Fruit fly (Drosophila melanogaster) whole organism, embryonic: ENCODE data around the gene dib.

ENCODE experiments used
- Abd-B ChIP-seq: fragments of 200-800 bp; sonication (Bioruptor generic); optimal IDR thresholded peaks from 2 replicates; lab custom pipeline; 2018; ENCODE audit warnings: missing biosample characterization, mild to moderate bottlenecking, missing genetic modification characterization, moderate library complexity
- CG10543 ChIP-seq: fragments of 200-800 bp; sonication (Bioruptor generic); optimal IDR thresholded peaks from 3 replicates; lab custom pipeline; 2017; ENCODE audit warnings: missing biosample characterization, mild to moderate bottlenecking, missing genetic modification characterization, moderate library complexity
- CG11504 ChIP-seq: fragments of 200-800 bp; sonication (Bioruptor generic); optimal IDR thresholded peaks from 3 replicates; lab custom pipeline; 2019; ENCODE audit warnings: missing biosample characterization, mild to moderate bottlenecking, missing genetic modification characterization, moderate library complexity
- CG12299 ChIP-seq: fragments of 200-800 bp; sonication (Bioruptor generic); optimal IDR thresholded peaks from 2 replicates; lab custom pipeline; 2018; ENCODE audit warnings: missing biosample characterization, mild to moderate bottlenecking, missing genetic modification characterization
- CG14965 ChIP-seq: fragments of 200-800 bp; sonication (Bioruptor generic); optimal IDR thresholded peaks from 2 replicates; lab custom pipeline; 2016; ENCODE audit warnings: missing biosample characterization, missing genetic modification characterization, borderline replicate concordance
- CG15514 ChIP-seq: fragments of 200-800 bp; sonication (Bioruptor generic); optimal IDR thresholded peaks from 3 replicates; lab custom pipeline; 2017; ENCODE audit warnings: missing biosample characterization, missing genetic modification characterization, mild to moderate bottlenecking, moderate library complexity, missing genetic modification reagents
- CG15601 ChIP-seq: fragments of 200-800 bp; sonication (Bioruptor generic); optimal IDR thresholded peaks from 3 replicates; lab custom pipeline; 2019; ENCODE audit warnings: missing biosample characterization, mild to moderate bottlenecking, missing genetic modification characterization, moderate library complexity
- CG17359 ChIP-seq: fragments of 200-800 bp; sonication (Bioruptor generic); optimal IDR thresholded peaks from 3 replicates; lab custom pipeline; 2018; ENCODE audit warnings: missing biosample characterization, mild to moderate bottlenecking, missing genetic modification characterization, moderate library complexity
- CG18011 ChIP-seq: fragments of 200-800 bp; sonication (Bioruptor generic); optimal IDR thresholded peaks from 2 replicates; lab custom pipeline; 2017; ENCODE audit warnings: missing biosample characterization, missing genetic modification characterization, mild to moderate bottlenecking, moderate library complexity, missing genotype
- CG1832 ChIP-seq: fragments of 200-800 bp; sonication (Bioruptor generic); optimal IDR thresholded peaks from 2 replicates; lab custom pipeline; 2017; ENCODE audit warnings: missing biosample characterization, mild to moderate bottlenecking, missing genetic modification characterization, inconsistent platforms
- CG18476 ChIP-seq: fragments of 200-800 bp; sonication (Bioruptor generic); optimal IDR thresholded peaks from 2 replicates; lab custom pipeline; 2016; ENCODE audit warnings: missing biosample characterization, mild to moderate bottlenecking, missing genetic modification characterization
- CG33213 ChIP-seq: fragments of 200-800 bp; sonication (Bioruptor generic); optimal IDR thresholded peaks from 3 replicates; lab custom pipeline; 2016; ENCODE audit warnings: missing biosample characterization, missing genetic modification characterization
- CG3838 ChIP-seq: fragments of 200-800 bp; sonication (Bioruptor generic); optimal IDR thresholded peaks from 3 replicates; lab custom pipeline; 2016; ENCODE audit warnings: missing biosample characterization, missing genetic modification characterization
- CG3847 ChIP-seq: fragments of 200-800 bp; sonication (Bioruptor generic); IDR thresholded peaks from 2 replicates; pipeline ENCODE4 v1.3.6; 2022; ENCODE audit warnings: missing biosample characterization, missing genetic modification characterization
- CG4328 ChIP-seq: fragments of 200-800 bp; sonication (Bioruptor generic); optimal IDR thresholded peaks from 3 replicates; lab custom pipeline; 2017; ENCODE audit warnings: missing biosample characterization, missing genetic modification reagents, missing genetic modification characterization
- CG5953 ChIP-seq: fragments of 200-800 bp; sonication (Bioruptor generic); IDR thresholded peaks from 2 replicates; pipeline ENCODE4 v1.3.6; 2022; ENCODE audit warnings: missing biosample characterization, missing genetic modification characterization
- CG6654 ChIP-seq: fragments of 200-800 bp; sonication (Bioruptor generic); optimal IDR thresholded peaks from 2 replicates; lab custom pipeline; 2017; ENCODE audit warnings: missing biosample characterization, mild to moderate bottlenecking, missing genetic modification characterization
- CG6689 ChIP-seq: fragments of 200-800 bp; sonication (Bioruptor generic); IDR thresholded peaks from 2 replicates; pipeline ENCODE4 v1.3.6; 2022; ENCODE audit warnings: missing biosample characterization, missing genetic modification characterization
- CG7987 ChIP-seq: fragments of 200-800 bp; sonication (Bioruptor generic); optimal IDR thresholded peaks from 2 replicates; lab custom pipeline; 2018; ENCODE audit warnings: missing biosample characterization, mild to moderate bottlenecking, missing genetic modification characterization, moderate library complexity
- Doc2 ChIP-seq: fragments of 200-800 bp; sonication (Bioruptor generic); IDR thresholded peaks from 2 replicates; pipeline ENCODE4 v1.3.6; 2022; ENCODE audit warnings: missing biosample characterization, missing genetic modification characterization
- Hr51 ChIP-seq, 2 experiments: fragments of 200-800 bp; sonication (Bioruptor generic); optimal IDR thresholded peaks; 2 replicates in 1 of 2; 3 replicates in 1 of 2; lab custom pipeline; 2016 to 2018; ENCODE audit warnings: missing biosample characterization in 2 of 2, missing genetic modification characterization in 2 of 2, mild to moderate bottlenecking in 1 of 2, moderate library complexity in 1 of 2
- Lhr ChIP-seq: fragments of 200-800 bp; sonication (Bioruptor generic); optimal IDR thresholded peaks from 3 replicates; lab custom pipeline; 2017; ENCODE audit warnings: mild to moderate bottlenecking, missing biosample characterization, missing genetic modification reagents, missing genetic modification characterization
- Lpt ChIP-seq: fragments of >200 bp; optimal IDR thresholded peaks from 2 replicates; lab custom pipeline; 2018; ENCODE audit warnings: missing biosample characterization, missing genetic modification characterization
- MTF-1 ChIP-seq: fragments of 200-800 bp; sonication (Bioruptor generic); optimal IDR thresholded peaks from 2 replicates; lab custom pipeline; 2018; ENCODE audit warnings: missing biosample characterization, mild to moderate bottlenecking, missing genetic modification characterization, borderline replicate concordance
- Oaz ChIP-seq: fragments of 200-800 bp; sonication (Bioruptor generic); IDR thresholded peaks from 2 replicates; pipeline ENCODE4 v1.3.6; 2022; ENCODE audit warnings: missing biosample characterization, missing genetic modification characterization
- PHDP ChIP-seq: fragments of 200-800 bp; sonication (Bioruptor generic); optimal IDR thresholded peaks from 3 replicates; lab custom pipeline; 2018; ENCODE audit warnings: missing biosample characterization, mild to moderate bottlenecking, missing genetic modification characterization, moderate library complexity
- Sin3A ChIP-seq: fragments of >200 bp; optimal IDR thresholded peaks from 2 replicates; lab custom pipeline; 2018
- Ssrp ChIP-seq: fragments of 200-800 bp; sonication (Bioruptor generic); optimal IDR thresholded peaks from 2 replicates; lab custom pipeline; 2018; ENCODE audit warnings: missing biosample characterization, mild to moderate bottlenecking, missing genetic modification characterization, moderate library complexity
- Stat92E ChIP-seq, 3 experiments: fragments of >200 bp in 2 of 3; fragments of 200-800 bp in 1 of 3; sonication (Bioruptor generic) in 1 of 3; optimal IDR thresholded peaks; 2 replicates each; lab custom pipeline; 2017 to 2019; ENCODE audit warnings: missing biosample characterization in 3 of 3, missing genetic modification characterization in 3 of 3, mild to moderate bottlenecking in 1 of 3, moderate library complexity in 1 of 3
- Tbp ChIP-seq: fragments of >200 bp; optimal IDR thresholded peaks from 2 replicates; lab custom pipeline; 2018; ENCODE audit warnings: missing biosample characterization, missing genetic modification characterization
- ase ChIP-seq: fragments of 200-800 bp; sonication (Bioruptor generic); IDR thresholded peaks from 3 replicates; pipeline ENCODE4 v1.3.6; 2022; ENCODE audit warnings: missing biosample characterization, missing genetic modification characterization
- cas ChIP-seq: fragments of 200-800 bp; sonication (Bioruptor generic); IDR thresholded peaks from 2 replicates; pipeline ENCODE4 v1.3.6; 2022; ENCODE audit warnings: missing biosample characterization, missing genetic modification characterization
- croc ChIP-seq: fragments of 200-800 bp; sonication (Bioruptor generic); conservative IDR thresholded peaks from 3 replicates; pipeline ENCODE4 v1.3.6; 2022; ENCODE audit warnings: missing biosample characterization, missing genetic modification characterization
- fd102C ChIP-seq: fragments of 200-800 bp; sonication (Bioruptor generic); optimal IDR thresholded peaks from 2 replicates; lab custom pipeline; 2018; ENCODE audit warnings: missing biosample characterization, mild to moderate bottlenecking, missing genetic modification characterization, moderate library complexity
- grau ChIP-seq: fragments of 200-800 bp; optimal IDR thresholded peaks from 3 replicates; lab custom pipeline; 2019; ENCODE audit warnings: missing biosample characterization, mild to moderate bottlenecking, missing genetic modification characterization, moderate library complexity
- gro ChIP-seq: fragments of 200-800 bp; sonication (Bioruptor generic); optimal IDR thresholded peaks from 2 replicates; lab custom pipeline; 2016; ENCODE audit warnings: missing biosample characterization, missing genetic modification characterization
- gsb ChIP-seq: fragments of 200-800 bp; sonication (Bioruptor generic); IDR thresholded peaks from 2 replicates; pipeline ENCODE4 v1.3.6; 2022; ENCODE audit warnings: missing biosample characterization, missing genetic modification characterization
- ind ChIP-seq: fragments of 200-800 bp; sonication (Bioruptor generic); optimal IDR thresholded peaks from 3 replicates; lab custom pipeline; 2016; ENCODE audit warnings: missing biosample characterization, missing genetic modification characterization
- kah ChIP-seq: fragments of 200-800 bp; sonication (Bioruptor generic); optimal IDR thresholded peaks from 2 replicates; lab custom pipeline; 2018; ENCODE audit warnings: missing biosample characterization, mild to moderate bottlenecking, missing genetic modification characterization
- ken ChIP-seq: fragments of 200-800 bp; sonication (Bioruptor generic); IDR thresholded peaks from 3 replicates; pipeline ENCODE4 v1.3.6; 2022; ENCODE audit warnings: missing biosample characterization, missing genetic modification characterization
- lmd ChIP-seq: fragments of 200-800 bp; sonication (Bioruptor generic); IDR thresholded peaks from 2 replicates; pipeline ENCODE4 v1.3.6; 2022; ENCODE audit warnings: missing biosample characterization, missing genetic modification characterization
- lola ChIP-seq, 3 experiments: fragments of >200 bp in 2 of 3; fragments of 200-800 bp in 1 of 3; sonication (Bioruptor generic) in 1 of 3; optimal IDR thresholded peaks; 2 replicates each; lab custom pipeline; 2017 to 2019; ENCODE audit warnings: missing biosample characterization in 3 of 3, missing genetic modification characterization in 3 of 3, mild to moderate bottlenecking in 1 of 3, moderate library complexity in 1 of 3
- nmo ChIP-seq: fragments of 200-800 bp; sonication (Bioruptor generic); optimal IDR thresholded peaks from 2 replicates; lab custom pipeline; 2018; ENCODE audit warnings: missing biosample characterization, mild to moderate bottlenecking, missing genetic modification characterization, moderate library complexity
- pnt ChIP-seq: fragments of 200-800 bp; sonication (Bioruptor generic); optimal IDR thresholded peaks from 3 replicates; lab custom pipeline; 2016; ENCODE audit warnings: missing biosample characterization, missing genetic modification characterization
- pzg ChIP-seq: fragments of 200-800 bp; sonication (Bioruptor generic); optimal IDR thresholded peaks from 3 replicates; lab custom pipeline; 2018; ENCODE audit warnings: missing biosample characterization, mild to moderate bottlenecking, missing genetic modification characterization, moderate library complexity
- sisA ChIP-seq: fragments of 200-800 bp; sonication (Bioruptor generic); IDR thresholded peaks from 2 replicates; pipeline ENCODE4 v1.3.6; 2022; ENCODE audit warnings: missing biosample characterization, missing genetic modification characterization
- slp2 ChIP-seq: fragments of 200-800 bp; sonication (Bioruptor generic); optimal IDR thresholded peaks from 2 replicates; lab custom pipeline; 2016; ENCODE audit warnings: missing biosample characterization, missing genetic modification characterization
- tna ChIP-seq: fragments of 200-800 bp; sonication (Bioruptor generic); IDR thresholded peaks from 2 replicates; pipeline ENCODE4 v1.3.6; 2022; ENCODE audit warnings: missing biosample characterization, missing genetic modification characterization; ENCODE audit not compliant: partially characterized antibody
- vnd ChIP-seq: fragments of 200-800 bp; sonication (Bioruptor generic); IDR thresholded peaks from 3 replicates; pipeline ENCODE4 v1.3.6; 2022; ENCODE audit warnings: missing biosample characterization, missing genetic modification characterization; ENCODE audit not compliant: partially characterized antibody

dib gene

dm6 chr3L:4040247-4040925, 21.7 kb upstream of the dib start, which contains the start of the genes CG11593 and Rcd5 (continued):
- no peak for TF ChIP-seq CG6654
- peak; percentile 42; the same call in 1 of the 2 replicates for TF ChIP-seq gsb (GFP tag; lab: Robert Waterston, UW)
- TF ChIP-seq CG18011 (GFP tag; lab: Kevin White, UChicago) = no peak
- TF ChIP-seq CG33213 (GFP tag; lab: Kevin White, UChicago) = no peak
- no peak for TF ChIP-seq fd102C
- TF ChIP-seq Stat92E (GFP tag; optimal IDR thresholded peaks at IDR 0.05; lab: Kevin White, UChicago) = no peak
- TF ChIP-seq sisA = peak; percentile 88
- TF ChIP-seq kah (GFP tag; lab: Kevin White, UChicago) = no peak
- TF ChIP-seq Abd-B = peak; percentile 76
- TF ChIP-seq CG4328 (GFP tag; lab: Kevin White, UChicago) = peak; percentile 42
- peak; percentile 45; the same call in 1 of the 2 replicates for TF ChIP-seq cas
- TF ChIP-seq CG14965 = no peak
- no peak for TF ChIP-seq CG12299 (tag; lab: Kevin White, UChicago)
- TF ChIP-seq vnd (GFP tag; lab: Robert Waterston, UW) = no peak
- TF ChIP-seq croc (GFP tag; lab: Robert Waterston, UW) = peak; percentile 78
- TF ChIP-seq CG15514 = peak; percentile 70
- no peak for TF ChIP-seq Lpt
- peak; percentile 81 for TF ChIP-seq lmd (GFP tag; lab: Robert Waterston, UW)
- peak; percentile 61 for TF ChIP-seq Sin3A (lab: Kevin White, UChicago)
- TF ChIP-seq grau (tag; lab: Kevin White, UChicago) = peak; percentile 71
- TF ChIP-seq MTF-1 (GFP tag; lab: Kevin White, UChicago) = no peak
- TF ChIP-seq Doc2 (GFP tag; lab: Robert Waterston, UW) = 0 out of 2 replicates have a peak, but pooled peaks have one; percentile 33
- TF ChIP-seq tna (GFP tag; lab: Robert Waterston, UW) = no peak
- no peak for TF ChIP-seq CG18476 (GFP tag; lab: Kevin White, UChicago)
- no peak for TF ChIP-seq CG3838 (GFP tag; lab: Kevin White, UChicago)
- TF ChIP-seq gro (GFP tag; lab: Kevin White, UChicago) = no peak
- no peak for TF ChIP-seq CG15601 (tag; lab: Kevin White, UChicago)
- TF ChIP-seq CG1832 (GFP tag; lab: Kevin White, UChicago) = no peak
- peak; percentile 68 for TF ChIP-seq Oaz (GFP tag; lab: Robert Waterston, UW)
- peak; percentile 86 for TF ChIP-seq ken
- no peak for TF ChIP-seq PHDP (tag; lab: Kevin White, UChicago)
- TF ChIP-seq CG10543 (GFP tag; lab: Kevin White, UChicago) = no peak
- no peak for TF ChIP-seq Tbp
- peak; percentile 9 for TF ChIP-seq slp2 (GFP tag; lab: Kevin White, UChicago)
- TF ChIP-seq Ssrp (tag; lab: Kevin White, UChicago) = peak; percentile 62
- TF ChIP-seq lola (GFP tag; optimal IDR thresholded peaks at IDR 0.05; lab: Kevin White, UChicago) = no peak
- TF ChIP-seq Lhr (GFP tag; lab: Kevin White, UChicago) = peak; percentile 81
- TF ChIP-seq ase (GFP tag; lab: Robert Waterston, UW) = peak; percentile 66
- no peak for TF ChIP-seq CG17359 (tag; lab: Kevin White, UChicago)
- no peak for TF ChIP-seq CG11504 (tag; lab: Kevin White, UChicago)
- TF ChIP-seq pzg = peak; percentile 66
- peak; percentile 27; the same call in 1 of the 2 replicates for TF ChIP-seq CG5953 (GFP tag; lab: Robert Waterston, UW)
- TF ChIP-seq CG3847 (GFP tag; lab: Robert Waterston, UW) = peak; percentile 95
- TF ChIP-seq CG6689 = peak; percentile 88
- peak in 1 of 2 experiments; percentile 39 for TF ChIP-seq Hr51 (GFP tag; optimal IDR thresholded peaks at IDR 0.05; lab: Kevin White, UChicago)
- TF ChIP-seq pnt = peak; percentile 27
- TF ChIP-seq CG7987 (GFP tag; lab: Kevin White, UChicago) = peak; percentile 13
- peak; percentile 72 for TF ChIP-seq ind (GFP tag; lab: Kevin White, UChicago)
- TF ChIP-seq nmo (GFP tag; lab: Kevin White, UChicago) = peak; percentile 89
